Fruit fly (Drosophila melanogaster): ENCODE results near the gene CG32638.
A peak's percentile ranks its signal among the peaks of the same experiment; 100 is the strongest.

The CG32638 gene

DNA sequence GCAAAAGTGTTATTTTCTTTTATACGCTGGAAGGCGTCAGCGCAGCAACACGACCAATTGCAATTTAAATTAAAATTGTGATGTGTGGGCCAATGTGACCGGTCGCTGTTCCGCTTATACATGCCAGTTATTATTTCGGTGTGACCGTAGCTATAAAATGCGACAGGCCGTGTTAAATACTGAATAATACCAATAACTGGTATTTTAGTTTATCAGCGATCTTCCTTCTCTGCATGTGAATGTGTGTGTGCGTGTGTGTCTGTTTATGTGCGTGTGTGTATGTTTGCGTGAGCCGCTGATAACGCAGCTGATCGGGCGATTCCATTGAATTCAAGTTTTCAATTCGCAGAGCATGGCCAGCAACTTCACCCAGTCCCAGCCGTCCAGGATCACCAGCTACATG, at the start of gene CG32638, which contains the start of the genes CG15717 and MFS10:
CG32638 (minus strand) TSS at position 45 of the 403 bp plus-strand sequence.
CG15717 (plus strand) TSS at position 203 of the 403 bp plus-strand sequence.
MFS10 (plus strand) TSS at position 269 of the 403 bp plus-strand sequence.
- TF ChIP-seq kah (GFP tag; optimal IDR thresholded peaks at IDR 0.05) = no peak
- no peak for TF ChIP-seq NC2α (GFP tag; optimal IDR thresholded peaks at IDR 0.05)
- TF ChIP-seq ssp (GFP tag; IDR thresholded peaks at IDR 0.05) = no peak
- TF ChIP-seq CG11723 (GFP tag; optimal IDR thresholded peaks at IDR 0.05) = no peak
- no peak for TF ChIP-seq ap (GFP tag; IDR thresholded peaks at IDR 0.05)
- TF ChIP-seq bbx (GFP tag; IDR thresholded peaks at IDR 0.05; ENCODE audit: partially characterized antibody) = 0 out of 2 replicates have a peak, but pooled peaks have one; percentile 24
- peak; percentile 17 for TF ChIP-seq oc (tag; optimal IDR thresholded peaks at IDR 0.05)
- TF ChIP-seq cg (GFP tag; optimal IDR thresholded peaks at IDR 0.05) = peak; percentile 94
- no peak for TF ChIP-seq CG2202 (tag; optimal IDR thresholded peaks at IDR 0.05)
- peak; percentile 95 for TF ChIP-seq pzg (GFP tag; optimal IDR thresholded peaks at IDR 0.05)
- TF ChIP-seq B-H1 (GFP tag; IDR thresholded peaks at IDR 0.05) = no peak
- no peak for TF ChIP-seq CG11696 (GFP tag; IDR thresholded peaks at IDR 0.05)
- 0 out of 2 replicates have a peak, but pooled peaks have one; percentile 21 for TF ChIP-seq ato (GFP tag; IDR thresholded peaks at IDR 0.05; ENCODE audit: partially characterized antibody)
- no peak for TF ChIP-seq kni (GFP tag; optimal IDR thresholded peaks at IDR 0.05)
- peak; percentile 86 for TF ChIP-seq CG12659 (GFP tag; optimal IDR thresholded peaks at IDR 0.05)
- no peak for TF ChIP-seq D19A (tag; optimal IDR thresholded peaks at IDR 0.05)
- no peak for TF ChIP-seq ase (GFP tag; IDR thresholded peaks at IDR 0.05)
- TF ChIP-seq Rx (GFP tag; IDR thresholded peaks at IDR 0.05) = no peak
- TF ChIP-seq CG12104 (GFP tag; optimal IDR thresholded peaks at IDR 0.05) = no peak
- TF ChIP-seq CG6272 (GFP tag; IDR thresholded peaks at IDR 0.05) = no peak
- no peak for TF ChIP-seq Sox102F (GFP tag; optimal IDR thresholded peaks at IDR 0.05)
- peak; percentile 30; the same call in 1 of the 2 replicates for TF ChIP-seq CG9932 (GFP tag; IDR thresholded peaks at IDR 0.05)
- TF ChIP-seq CG9215 (GFP tag; IDR thresholded peaks at IDR 0.05) = no peak
- no peak for TF ChIP-seq CG7357 (GFP tag; IDR thresholded peaks at IDR 0.05)
- TF ChIP-seq Jarid2 (GFP tag; optimal IDR thresholded peaks at IDR 0.05) = peak; percentile 73
- no peak for TF ChIP-seq ken (GFP tag; IDR thresholded peaks at IDR 0.05)
- no peak for TF ChIP-seq CG30403 (GFP tag; optimal IDR thresholded peaks at IDR 0.05)
- peak in 1 of 2 experiments; percentile 31 for TF ChIP-seq insv (GFP tag; optimal IDR thresholded peaks at IDR 0.05)
- TF ChIP-seq CG12299 (tag; optimal IDR thresholded peaks at IDR 0.05) = no peak
- no peak for TF ChIP-seq CG4404 (GFP tag; IDR thresholded peaks at IDR 0.05)
- TF ChIP-seq Bdp1 (GFP tag; optimal IDR thresholded peaks at IDR 0.05) = no peak
- TF ChIP-seq Med (GFP tag) = peak; percentile 91
- no peak for TF ChIP-seq CG33557 (GFP tag; optimal IDR thresholded peaks at IDR 0.05)
- TF ChIP-seq Aef1 (GFP tag; IDR thresholded peaks at IDR 0.05) = no peak
- TF ChIP-seq CG15514 (GFP tag; optimal IDR thresholded peaks at IDR 0.05) = peak; percentile 78
- TF ChIP-seq Eip74EF (GFP tag; optimal IDR thresholded peaks at IDR 0.05) = no peak
- TF ChIP-seq CG14050 (GFP tag; IDR thresholded peaks at IDR 0.05) = no peak
- peak; percentile 63 for TF ChIP-seq Nf-YC (tag; optimal IDR thresholded peaks at IDR 0.05)
- no peak for TF ChIP-seq hkb (optimal IDR thresholded peaks at IDR 0.05)
- TF ChIP-seq hkb (GFP tag; IDR thresholded peaks at IDR 0.05) = no peak
- peak; percentile 59 for TF ChIP-seq CG13287 (GFP tag; IDR thresholded peaks at IDR 0.05; ENCODE audit: partially characterized antibody)
- no peak for TF ChIP-seq dmrt99B (tag; optimal IDR thresholded peaks at IDR 0.05)
- TF ChIP-seq CG43689 (GFP tag; IDR thresholded peaks at IDR 0.05) = no peak
- TF ChIP-seq BEAF-32 (GFP tag; optimal IDR thresholded peaks at IDR 0.05) = peak; percentile 54
- TF ChIP-seq Dip3 (GFP tag; optimal IDR thresholded peaks at IDR 0.05) = no peak
- TF ChIP-seq Hmr (GFP tag; optimal IDR thresholded peaks at IDR 0.05) = peak; percentile 69
- no peak for TF ChIP-seq ac (GFP tag; optimal IDR thresholded peaks at IDR 0.05)
- TF ChIP-seq H2.0 (GFP tag; IDR thresholded peaks at IDR 0.05) = no peak
- no peak for TF ChIP-seq tio (GFP tag; optimal IDR thresholded peaks at IDR 0.05)
- TF ChIP-seq abd-A (tag; optimal IDR thresholded peaks at IDR 0.05) = peak; percentile 70
- TF ChIP-seq Hr51 (GFP tag; optimal IDR thresholded peaks at IDR 0.05) = no peak
